Worm (Caenorhabditis elegans) whole organism, young adult: ENCODE measurements around the gene srxa-6.
A peak's percentile ranks its signal among the peaks of the same experiment; 100 is the strongest.

ENCODE experiments used
- B0019.2 ChIP-seq: fragments of 200-800 bp; sonication (Bioruptor generic); conservative IDR thresholded peaks from 2 replicates; pipeline ENCODE4 v1.3.6; 2022; ENCODE audit warnings: missing genetic modification reagents, missing genetic modification characterization, missing compliant biosample characterization
- B0035.1 ChIP-seq: sonication (generic microtip); optimal IDR thresholded peaks from 2 replicates; lab custom pipeline; 2016; ENCODE audit warnings: missing genetic modification characterization, mild to moderate bottlenecking, missing compliant biosample characterization, missing genotype, missing genetic modification reagents
- B0261.1 ChIP-seq: sonication (generic microtip); optimal IDR thresholded peaks from 2 replicates; lab custom pipeline; 2016; ENCODE audit warnings: mild to moderate bottlenecking, missing genetic modification characterization, moderate library complexity, missing compliant biosample characterization
- C06A6.2 ChIP-seq: fragments of 200-800 bp; sonication (Bioruptor generic); conservative IDR thresholded peaks from 2 replicates; pipeline ENCODE4 v1.3.6; 2022; ENCODE audit warnings: missing genetic modification characterization, missing compliant biosample characterization
- F10E7.11 ChIP-seq: sonication (generic microtip); optimal IDR thresholded peaks from 2 replicates; lab custom pipeline; 2017; ENCODE audit warnings: mild to moderate bottlenecking, missing genetic modification characterization, moderate library complexity, missing compliant biosample characterization
- F23B12.7 ChIP-seq: sonication (generic microtip); optimal IDR thresholded peaks from 2 replicates; lab custom pipeline; 2017; ENCODE audit warnings: missing genetic modification characterization, mild to moderate bottlenecking, missing compliant biosample characterization, antibody characterized with exemption, moderate library complexity; ENCODE audit not compliant: insufficient read depth
- F33H1.4 ChIP-seq: fragments of 200-800 bp; sonication (Bioruptor generic); IDR thresholded peaks from 2 replicates; pipeline ENCODE4 v1.3.6; 2022; ENCODE audit warnings: missing genetic modification reagents, missing genetic modification characterization, missing compliant biosample characterization
- F55B11.4 ChIP-seq: sonication (generic microtip); optimal IDR thresholded peaks from 2 replicates; lab custom pipeline; 2016; ENCODE audit warnings: missing compliant biosample characterization, missing genetic modification characterization, borderline replicate concordance; ENCODE audit not compliant: insufficient read depth
- T07F8.4 ChIP-seq: sonication (generic microtip); optimal IDR thresholded peaks from 2 replicates; lab custom pipeline; 2016; ENCODE audit warnings: mild to moderate bottlenecking, missing genetic modification characterization, moderate library complexity, missing compliant biosample characterization
- Y53G8AR.9 ChIP-seq: fragments of 200-800 bp; sonication (Bioruptor generic); conservative IDR thresholded peaks from 2 replicates; pipeline ENCODE4 v1.3.6; 2022; ENCODE audit warnings: missing genetic modification reagents, missing genetic modification characterization, missing compliant biosample characterization
- Y67H2A.10 ChIP-seq: fragments of 200-800 bp; sonication (Bioruptor generic); conservative IDR thresholded peaks from 2 replicates; pipeline ENCODE4 v1.3.6; 2022; ENCODE audit warnings: missing genetic modification reagents, missing genetic modification characterization, missing compliant biosample characterization
- akir-1 ChIP-seq: fragments of 200-800 bp; sonication (Bioruptor generic); optimal IDR thresholded peaks from 2 replicates; lab custom pipeline; 2018; ENCODE audit warnings: mild to moderate bottlenecking, missing genetic modification characterization, moderate library complexity, missing compliant biosample characterization
- attf-6 ChIP-seq: fragments of 200-800 bp; sonication (Bioruptor generic); IDR thresholded peaks from 2 replicates; pipeline ENCODE4 v1.3.6; 2022; ENCODE audit warnings: missing genetic modification reagents, missing genetic modification characterization, missing compliant biosample characterization
- bed-1 ChIP-seq: fragments of 200-800 bp; sonication (Bioruptor generic); IDR thresholded peaks from 2 replicates; pipeline ENCODE4 v1.3.6; 2022; ENCODE audit warnings: missing genetic modification reagents, missing genetic modification characterization, missing compliant biosample characterization
- ccch-3 ChIP-seq: fragments of 200-800 bp; sonication (Bioruptor generic); optimal IDR thresholded peaks from 2 replicates; lab custom pipeline; 2018; ENCODE audit warnings: mild to moderate bottlenecking, missing genetic modification characterization, missing compliant biosample characterization
- cebp-2 ChIP-seq: fragments of 200-800 bp; sonication (Bioruptor generic); IDR thresholded peaks from 2 replicates; pipeline ENCODE4 v1.3.6; 2022; ENCODE audit warnings: missing genetic modification characterization, missing compliant biosample characterization
- ceh-100 ChIP-seq: fragments of 200-800 bp; sonication (Bioruptor generic); IDR thresholded peaks from 2 replicates; pipeline ENCODE4 v1.3.6; 2022; ENCODE audit warnings: missing genetic modification reagents, missing genetic modification characterization, missing compliant biosample characterization
- ceh-79 ChIP-seq: sonication (generic microtip); optimal IDR thresholded peaks from 2 replicates; lab custom pipeline; 2017; ENCODE audit warnings: mild to moderate bottlenecking, missing genetic modification characterization, missing compliant biosample characterization
- dox-1 ChIP-seq: fragments of 200-800 bp; sonication (Bioruptor generic); IDR thresholded peaks from 2 replicates; pipeline ENCODE4 v1.3.6; 2022; ENCODE audit warnings: missing genetic modification reagents, missing genetic modification characterization, missing compliant biosample characterization
- dpl-1 ChIP-seq: fragments of 150-350 bp; optimal IDR thresholded peaks from 2 replicates; lab custom pipeline; 2014; ENCODE audit warnings: missing biosample characterization, missing genetic modification reagents, missing genetic modification characterization
- ekl-4 ChIP-seq: fragments of 200-800 bp; sonication (Bioruptor generic); IDR thresholded peaks from 2 replicates; pipeline ENCODE4 v1.3.6; 2022; ENCODE audit warnings: missing genetic modification reagents, missing genetic modification characterization, missing compliant biosample characterization
- ets-4 ChIP-seq: fragments of 200-800 bp; sonication (Bioruptor generic); optimal IDR thresholded peaks from 2 replicates; lab custom pipeline; 2018; ENCODE audit warnings: mild to moderate bottlenecking, missing genetic modification characterization, missing compliant biosample characterization
- him-1 ChIP-seq: sonication (generic microtip); optimal IDR thresholded peaks from 2 replicates; lab custom pipeline; 2016; ENCODE audit warnings: missing genotype, missing genetic modification reagents, missing genetic modification characterization, missing compliant biosample characterization
- hmg-20 ChIP-seq: fragments of 200-800 bp; sonication (Bioruptor generic); IDR thresholded peaks from 2 replicates; pipeline ENCODE4 v1.3.6; 2022; ENCODE audit warnings: missing genetic modification reagents, missing genetic modification characterization, missing compliant biosample characterization
- hsf-1 ChIP-seq: fragments of 200-800 bp; sonication (Bioruptor generic); IDR thresholded peaks from 2 replicates; pipeline ENCODE4 v1.3.6; 2022; ENCODE audit warnings: missing genetic modification reagents, missing genetic modification characterization, missing compliant biosample characterization
- let-526 ChIP-seq: fragments of 200-800 bp; sonication (Bioruptor generic); IDR thresholded peaks from 2 replicates; pipeline ENCODE4 v1.3.6; 2022; ENCODE audit warnings: missing genetic modification reagents, missing genetic modification characterization, missing compliant biosample characterization
- lin-54 ChIP-seq: fragments of 200-800 bp; sonication (Bioruptor generic); optimal IDR thresholded peaks from 2 replicates; lab custom pipeline; 2018; ENCODE audit warnings: mild to moderate bottlenecking, missing genetic modification characterization, missing compliant biosample characterization
- lir-1 ChIP-seq: fragments of 200-800 bp; sonication (Bioruptor generic); conservative IDR thresholded peaks from 2 replicates; pipeline ENCODE4 v1.3.6; 2022; ENCODE audit warnings: missing genetic modification reagents, missing genetic modification characterization, missing compliant biosample characterization
- madf-10 ChIP-seq: sonication (generic microtip); optimal IDR thresholded peaks from 2 replicates; lab custom pipeline; 2016; ENCODE audit warnings: mild to moderate bottlenecking, missing genetic modification characterization, missing compliant biosample characterization
- madf-6 ChIP-seq: fragments of 200-800 bp; sonication (Bioruptor generic); IDR thresholded peaks from 2 replicates; pipeline ENCODE4 v1.3.6; 2022; ENCODE audit warnings: missing genetic modification reagents, missing genetic modification characterization, missing compliant biosample characterization
- mxl-1 ChIP-seq: sonication (generic microtip); optimal IDR thresholded peaks from 2 replicates; lab custom pipeline; 2016; ENCODE audit warnings: missing genetic modification characterization, missing compliant biosample characterization
- nhr-120 ChIP-seq: fragments of 200-800 bp; sonication (Bioruptor generic); IDR thresholded peaks from 2 replicates; pipeline ENCODE4 v1.3.6; 2022; ENCODE audit warnings: missing genetic modification characterization, missing compliant biosample characterization
- nhr-179 ChIP-seq: sonication (generic microtip); optimal IDR thresholded peaks from 2 replicates; lab custom pipeline; 2016; ENCODE audit warnings: mild to moderate bottlenecking, missing genetic modification characterization, missing compliant biosample characterization
- nhr-80 ChIP-seq: sonication (generic microtip); optimal IDR thresholded peaks from 2 replicates; lab custom pipeline; 2016; ENCODE audit warnings: missing genetic modification characterization, missing compliant biosample characterization
- pha-4 ChIP-seq: fragments of 150-350 bp; sonication (generic microtip); optimal IDR thresholded peaks from 2 replicates; lab custom pipeline; 2014; ENCODE audit warnings: missing biosample characterization, missing genetic modification reagents, missing genetic modification characterization
- rec-8 ChIP-seq, 2 experiments: sonication (generic microtip); optimal IDR thresholded peaks; 2 replicates each; lab custom pipeline; 2016; ENCODE audit warnings: mild to moderate bottlenecking in 2 of 2, missing genetic modification characterization in 2 of 2, missing genetic modification reagents in 2 of 2, missing genotype in 2 of 2, missing biosample characterization in 1 of 2, missing compliant biosample characterization in 1 of 2, moderate library complexity in 1 of 2
- sdz-38 ChIP-seq: sonication (generic microtip); optimal IDR thresholded peaks from 2 replicates; lab custom pipeline; 2016; ENCODE audit warnings: missing genotype, missing genetic modification characterization, missing compliant biosample characterization
- sea-2 ChIP-seq: fragments of 200-800 bp; sonication (Bioruptor generic); IDR thresholded peaks from 2 replicates; pipeline ENCODE4 v1.3.6; 2022; ENCODE audit warnings: missing genetic modification characterization, missing compliant biosample characterization
- snpc-1.3 ChIP-seq: sonication (generic microtip); optimal IDR thresholded peaks from 2 replicates; lab custom pipeline; 2017; ENCODE audit warnings: missing genetic modification characterization, mild to moderate bottlenecking, missing compliant biosample characterization, antibody characterized with exemption, moderate library complexity, missing genotype, missing genetic modification reagents; ENCODE audit not compliant: insufficient read depth
- snpc-3.4 ChIP-seq: sonication (generic microtip); optimal IDR thresholded peaks from 2 replicates; lab custom pipeline; 2017; ENCODE audit warnings: missing genetic modification characterization, mild to moderate bottlenecking, missing compliant biosample characterization, antibody characterized with exemption, moderate library complexity, missing genotype, missing genetic modification reagents
- somi-1 ChIP-seq: fragments of 200-800 bp; sonication (Bioruptor generic); optimal IDR thresholded peaks from 2 replicates; lab custom pipeline; 2018; ENCODE audit warnings: mild to moderate bottlenecking, missing genetic modification characterization, missing compliant biosample characterization
- tbp1 ChIP-seq: fragments of 200-800 bp; sonication (Bioruptor generic); optimal IDR thresholded peaks from 2 replicates; lab custom pipeline; 2018; ENCODE audit warnings: mild to moderate bottlenecking, missing genetic modification characterization, missing compliant biosample characterization
- tlf-1 ChIP-seq: fragments of 200-800 bp; sonication (Bioruptor generic); optimal IDR thresholded peaks from 2 replicates; lab custom pipeline; 2018; ENCODE audit warnings: mild to moderate bottlenecking, missing genetic modification characterization, missing compliant biosample characterization
- zfh-2 ChIP-seq: fragments of 200-800 bp; sonication (Bioruptor generic); conservative IDR thresholded peaks from 2 replicates; pipeline ENCODE4 v1.3.6; 2022; ENCODE audit warnings: missing genetic modification reagents, missing genetic modification characterization, missing compliant biosample characterization
- zim-3 ChIP-seq: sonication (generic microtip); optimal IDR thresholded peaks from 2 replicates; lab custom pipeline; 2017; ENCODE audit warnings: mild to moderate bottlenecking, missing genetic modification characterization, moderate library complexity, missing compliant biosample characterization
- ztf-18 ChIP-seq: sonication (generic microtip); optimal IDR thresholded peaks from 2 replicates; lab custom pipeline; 2016; ENCODE audit warnings: missing genotype, mild to moderate bottlenecking, missing genetic modification characterization, missing compliant biosample characterization
- ztf-25 ChIP-seq: fragments of 200-800 bp; sonication (Bioruptor generic); IDR thresholded peaks from 2 replicates; pipeline ENCODE4 v1.3.6; 2022; ENCODE audit warnings: missing genetic modification reagents, missing genetic modification characterization, missing compliant biosample characterization
- ztf-28 ChIP-seq: fragments of 200-800 bp; sonication (Bioruptor generic); IDR thresholded peaks from 2 replicates; pipeline ENCODE4 v1.3.6; 2022; ENCODE audit warnings: missing genetic modification reagents, missing genetic modification characterization, missing compliant biosample characterization

Gene srxa-6

DNA sequence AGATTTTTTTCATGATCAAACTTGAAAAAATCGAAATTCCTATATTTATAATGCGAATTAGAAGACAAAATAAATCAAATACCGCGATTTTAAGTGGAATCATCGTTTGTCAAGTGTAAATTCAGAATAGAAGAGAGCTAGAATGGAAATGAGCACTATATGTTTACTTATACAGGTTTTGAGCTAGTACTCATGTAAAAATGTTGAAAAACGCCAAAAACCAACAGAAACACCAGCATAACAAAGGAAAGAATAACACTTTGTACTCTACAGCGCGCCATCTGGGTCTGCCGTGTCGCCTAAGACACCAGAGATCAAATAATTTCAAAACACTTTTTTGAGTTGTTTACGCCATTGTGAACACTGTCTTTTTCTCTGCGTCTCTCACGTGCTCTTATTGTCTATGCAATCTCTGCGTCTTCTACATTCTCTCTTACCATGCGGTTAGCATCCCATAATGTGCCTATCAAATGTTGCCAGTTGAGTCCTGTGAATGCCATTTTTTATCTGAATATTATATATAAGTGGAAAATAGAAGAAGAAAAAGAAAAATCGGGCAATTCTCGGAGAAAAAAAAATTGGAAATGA, 5.9 kb upstream of the srxa-6 start, which contains the start of gene ipla-3 (continued):
- peak; percentile 52; the same call in 1 of the 2 replicates for TF ChIP-seq Y53G8AR.9
- TF ChIP-seq cebp-2, result no peak
- TF ChIP-seq T07F8.4 (tag; lab: Kevin White, UChicago), result no peak
- TF ChIP-seq nhr-120 (GFP tag; lab: Robert Waterston, UW), result no peak
- peak; percentile 32 for TF ChIP-seq F23B12.7 (tag; lab: Kevin White, UChicago)
- TF ChIP-seq nhr-80 (tag; lab: Kevin White, UChicago), result peak; percentile 92
- no peak for TF ChIP-seq B0019.2 (GFP tag; lab: Robert Waterston, UW)
- no peak for TF ChIP-seq ccch-3
- TF ChIP-seq C06A6.2, result no peak
- peak; percentile 51 for TF ChIP-seq lin-54 (GFP tag; lab: Kevin White, UChicago)
- TF ChIP-seq F33H1.4 (GFP tag; lab: Robert Waterston, UW), result no peak
- TF ChIP-seq madf-6, result 0 out of 2 replicates have a peak, but pooled peaks have one; percentile 34
- TF ChIP-seq hsf-1 (GFP tag; lab: Robert Waterston, UW), result no peak; the same call in 1 of the 2 replicates
- TF ChIP-seq ceh-79 (tag; lab: Kevin White, UChicago), result no peak
- TF ChIP-seq snpc-3.4 (tag; lab: Kevin White, UChicago), result no peak
- peak; percentile 57 for TF ChIP-seq pha-4
- peak; percentile 50 for TF ChIP-seq tbp1 (GFP tag; lab: Kevin White, UChicago)
- TF ChIP-seq attf-6, result no peak
- 0 out of 2 replicates have a peak, but pooled peaks have one; percentile 32 for TF ChIP-seq ekl-4 (GFP tag; lab: Robert Waterston, UW)
- no peak for TF ChIP-seq B0035.1 (tag; lab: Kevin White, UChicago)
- TF ChIP-seq ztf-18 (tag; lab: Kevin White, UChicago), result no peak
- no peak for TF ChIP-seq ztf-25 (GFP tag; lab: Robert Waterston, UW)
- TF ChIP-seq hmg-20, result no peak
- TF ChIP-seq rec-8 (tag; optimal IDR thresholded peaks at IDR 0.05; lab: Kevin White, UChicago), result no peak
- TF ChIP-seq F10E7.11, result no peak
- TF ChIP-seq madf-10 (tag; lab: Kevin White, UChicago), result peak; percentile 70
- no peak for TF ChIP-seq sdz-38
- no peak for TF ChIP-seq let-526 (GFP tag; lab: Robert Waterston, UW)
- TF ChIP-seq zfh-2 (GFP tag; lab: Robert Waterston, UW), result no peak
- no peak for TF ChIP-seq dpl-1
- peak; percentile 37 for TF ChIP-seq tlf-1 (GFP tag; lab: Kevin White, UChicago)
- no peak for TF ChIP-seq B0261.1 (tag; lab: Kevin White, UChicago)
- no peak for TF ChIP-seq mxl-1 (tag; lab: Kevin White, UChicago)
- no peak for TF ChIP-seq snpc-1.3 (tag; lab: Kevin White, UChicago)
- 0 out of 2 replicates have a peak, but pooled peaks have one; percentile 19 for TF ChIP-seq lir-1 (GFP tag; lab: Robert Waterston, UW)
- peak; percentile 77 for TF ChIP-seq dox-1
- TF ChIP-seq ets-4 (GFP tag; lab: Kevin White, UChicago), result no peak
- TF ChIP-seq nhr-179 (tag; lab: Kevin White, UChicago), result no peak

DNA sequence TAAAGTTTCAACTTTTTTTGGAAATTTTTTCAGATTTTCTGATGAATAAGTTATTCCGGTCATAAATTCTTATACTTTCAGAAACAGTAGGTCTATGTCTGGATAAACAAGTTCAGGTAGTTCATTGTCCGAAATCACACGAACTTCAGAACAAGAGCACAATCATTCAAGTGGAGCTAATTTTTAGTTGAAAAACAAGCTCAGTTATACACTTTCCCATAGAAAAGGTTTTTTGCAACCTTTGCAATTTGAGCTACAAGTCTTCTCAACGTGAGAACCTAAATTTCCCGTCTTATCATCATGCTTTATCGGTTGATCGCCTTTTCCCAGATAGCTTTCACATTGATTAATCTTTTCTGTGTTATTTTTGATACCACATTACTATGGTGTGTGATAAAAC, 3.0 kb upstream of the srxa-6 start, which contains the start of gene srxa-1:
Gene srxa-1 (plus strand): TSS at position 301 of the 400 bp plus-strand sequence.
- TF ChIP-seq bed-1 (GFP tag; lab: Robert Waterston, UW) (no peak), sea-2 (GFP tag; lab: Robert Waterston, UW) (no peak), somi-1 (GFP tag; lab: Kevin White, UChicago) (no peak), ztf-28 (GFP tag; lab: Robert Waterston, UW) (no peak), Y67H2A.10 (GFP tag; lab: Robert Waterston, UW) (no peak), ztf-25 (GFP tag; lab: Robert Waterston, UW) (no peak), F55B11.4 (tag; lab: Kevin White, UChicago) (no peak), hmg-20 (no peak), him-1 (tag; lab: Kevin White, UChicago) (no peak), zim-3 (tag; lab: Kevin White, UChicago) (no peak), ceh-100 (GFP tag; lab: Robert Waterston, UW) (no peak), snpc-3.4 (tag; lab: Kevin White, UChicago) (no peak), akir-1 (GFP tag; lab: Kevin White, UChicago) (no peak)
